Worm (Caenorhabditis elegans) whole organism, L4 larva: ENCODE measurements around the gene rsp-1.

Experiments
- aha-1 ChIP-seq: fragments of 150-350 bp; peaks from one replicate; lab custom pipeline; 2014; ENCODE audit warnings: missing biosample characterization, missing genetic modification characterization
- fos-1 ChIP-seq: fragments of 150-350 bp; optimal IDR thresholded peaks from 2 replicates; lab custom pipeline; 2014; ENCODE audit warnings: missing biosample characterization, missing genetic modification characterization
- nhr-42 ChIP-seq: fragments of 200-800 bp; sonication (Bioruptor generic); IDR thresholded peaks from 2 replicates; pipeline ENCODE4 v1.3.6; 2022; ENCODE audit warnings: missing genetic modification characterization, missing compliant biosample characterization
- pha-4 ChIP-seq, 2 experiments: fragments of 150-350 bp in 1 of 2; fragments of 200-800 bp in 1 of 2; sonication (Bioruptor generic) in 1 of 2; IDR thresholded peaks in 1 of 2; optimal IDR thresholded peaks in 1 of 2; 2 replicates each; pipeline versions ENCODE4 v1.3.6 to Lab custom; 2014 to 2022; ENCODE audit warnings: missing genetic modification characterization in 2 of 2, missing genetic modification reagents in 2 of 2, missing biosample characterization in 1 of 2, missing compliant biosample characterization in 1 of 2

DNA sequence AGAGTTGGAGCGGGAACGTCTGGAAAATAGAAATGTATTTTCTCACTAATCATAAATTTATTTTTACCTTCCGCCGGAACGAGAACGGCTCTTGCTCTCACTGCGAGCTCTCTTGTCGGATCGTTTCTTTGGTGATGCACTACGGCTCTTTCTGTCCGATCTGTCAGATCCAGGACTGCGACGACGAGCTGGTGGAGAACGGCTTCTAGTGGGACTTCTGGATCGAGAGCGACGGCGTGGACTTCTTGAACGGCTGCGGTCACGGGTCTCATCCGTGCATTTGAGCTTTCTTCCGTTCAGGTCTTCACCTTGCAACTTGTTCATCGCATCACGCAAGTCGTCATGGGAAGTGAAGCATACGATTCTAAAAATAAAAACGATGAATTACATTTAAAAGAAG, 1.4 kb upstream of the rsp-1 start:
- TF ChIP-seq fos-1: no peak
- no peak for TF ChIP-seq aha-1 (tag; lab: Kevin White, UChicago)
- no peak for TF ChIP-seq pha-4 (GFP tag; IDR thresholded peaks at IDR 0.05; lab: Robert Waterston, UW)
- no peak for TF ChIP-seq pha-4 (tag; optimal IDR thresholded peaks at IDR 0.05; lab: Kevin White, UChicago)
- TF ChIP-seq nhr-42 (GFP tag; lab: Robert Waterston, UW): no peak
